Fruit fly (Drosophila melanogaster) whole organism, embryonic: ENCODE results near the gene Cat.

Source experiments
- Ada2b ChIP-seq: fragments of 200-800 bp; sonication (Bioruptor generic); IDR thresholded peaks from 2 replicates; pipeline ENCODE4 v1.3.6; 2022; ENCODE audit warnings: missing biosample characterization, missing genetic modification characterization
- CG10147 ChIP-seq: fragments of 200-800 bp; sonication (Bioruptor generic); optimal IDR thresholded peaks from 2 replicates; lab custom pipeline; 2019; ENCODE audit warnings: missing biosample characterization, mild to moderate bottlenecking, missing genetic modification characterization, moderate library complexity
- CG12155 ChIP-seq: fragments of 200-800 bp; sonication (Bioruptor generic); optimal IDR thresholded peaks from 3 replicates; lab custom pipeline; 2016; ENCODE audit warnings: missing biosample characterization, missing genetic modification characterization
- CG12769 ChIP-seq: fragments of 200-800 bp; sonication (Bioruptor generic); optimal IDR thresholded peaks from 2 replicates; lab custom pipeline; 2019; ENCODE audit warnings: missing biosample characterization, mild to moderate bottlenecking, missing genetic modification characterization, moderate library complexity
- CG15073 ChIP-seq: fragments of 200-800 bp; sonication (Bioruptor generic); optimal IDR thresholded peaks from 2 replicates; lab custom pipeline; 2016; ENCODE audit warnings: missing biosample characterization, missing genetic modification characterization
- CG15269 ChIP-seq: fragments of 200-800 bp; sonication (Bioruptor generic); optimal IDR thresholded peaks from 2 replicates; lab custom pipeline; 2018; ENCODE audit warnings: missing biosample characterization, mild to moderate bottlenecking, missing genetic modification characterization, moderate library complexity
- CG17568 ChIP-seq: fragments of 200-800 bp; sonication (Bioruptor generic); optimal IDR thresholded peaks from 2 replicates; lab custom pipeline; 2018; ENCODE audit warnings: missing biosample characterization, mild to moderate bottlenecking, missing genetic modification characterization, moderate library complexity
- CG18262 ChIP-seq: fragments of 200-800 bp; optimal IDR thresholded peaks from 3 replicates; lab custom pipeline; 2019; ENCODE audit warnings: missing biosample characterization, mild to moderate bottlenecking, missing genetic modification characterization, moderate library complexity
- CG2120 ChIP-seq: fragments of 200-800 bp; sonication (Bioruptor generic); optimal IDR thresholded peaks from 3 replicates; lab custom pipeline; 2016; ENCODE audit warnings: missing biosample characterization, missing genetic modification characterization
- CG2678 ChIP-seq: fragments of 200-800 bp; sonication (Bioruptor generic); optimal IDR thresholded peaks from 3 replicates; lab custom pipeline; 2019; ENCODE audit warnings: missing biosample characterization, mild to moderate bottlenecking, missing genetic modification characterization, moderate library complexity
- CG31388 ChIP-seq: fragments of 200-800 bp; sonication (Bioruptor generic); optimal IDR thresholded peaks from 2 replicates; lab custom pipeline; 2016; ENCODE audit warnings: missing biosample characterization, missing genetic modification characterization
- CG32767 ChIP-seq: fragments of 200-800 bp; sonication (Bioruptor generic); IDR thresholded peaks from 2 replicates; pipeline ENCODE4 v1.3.6; 2022; ENCODE audit warnings: missing biosample characterization, missing genetic modification characterization
- CG4404 ChIP-seq: fragments of 200-800 bp; sonication (Bioruptor generic); IDR thresholded peaks from 2 replicates; pipeline ENCODE4 v1.3.6; 2022; ENCODE audit warnings: missing biosample characterization, missing genetic modification characterization
- CG6689 ChIP-seq: fragments of 200-800 bp; sonication (Bioruptor generic); IDR thresholded peaks from 2 replicates; pipeline ENCODE4 v1.3.6; 2022; ENCODE audit warnings: missing biosample characterization, missing genetic modification characterization
- CG6791 ChIP-seq: fragments of 200-800 bp; sonication (Bioruptor generic); IDR thresholded peaks from 3 replicates; pipeline ENCODE4 v1.3.6; 2022; ENCODE audit warnings: missing biosample characterization, missing genetic modification characterization; ENCODE audit not compliant: partially characterized antibody
- Dip3 ChIP-seq: fragments of 200-800 bp; sonication (Bioruptor generic); optimal IDR thresholded peaks from 3 replicates; lab custom pipeline; 2016; ENCODE audit warnings: missing biosample characterization, missing genetic modification characterization
- Elba2 ChIP-seq: fragments of 200-800 bp; sonication (Bioruptor generic); optimal IDR thresholded peaks from 3 replicates; lab custom pipeline; 2016; ENCODE audit warnings: missing biosample characterization, missing genetic modification characterization
- HHEX ChIP-seq: fragments of 200-800 bp; sonication (Bioruptor generic); optimal IDR thresholded peaks from 3 replicates; lab custom pipeline; 2017; ENCODE audit warnings: missing biosample characterization, mild to moderate bottlenecking, missing genetic modification characterization, missing genetic modification reagents
- Lhr ChIP-seq: fragments of 200-800 bp; sonication (Bioruptor generic); optimal IDR thresholded peaks from 3 replicates; lab custom pipeline; 2017; ENCODE audit warnings: mild to moderate bottlenecking, missing biosample characterization, missing genetic modification reagents, missing genetic modification characterization
- MBD-R2 ChIP-seq: fragments of 200-800 bp; sonication (Bioruptor generic); IDR thresholded peaks from 2 replicates; pipeline ENCODE4 v1.3.6; 2022; ENCODE audit warnings: missing biosample characterization, missing genetic modification characterization
- Mes4 ChIP-seq: fragments of 200-800 bp; sonication (Bioruptor generic); optimal IDR thresholded peaks from 2 replicates; lab custom pipeline; 2016; ENCODE audit warnings: missing biosample characterization, missing genetic modification characterization
- Myb ChIP-seq: fragments of 200-800 bp; sonication (Bioruptor generic); optimal IDR thresholded peaks from 2 replicates; lab custom pipeline; 2016; ENCODE audit warnings: missing biosample characterization, missing genetic modification characterization
- PHDP ChIP-seq: fragments of 200-800 bp; sonication (Bioruptor generic); optimal IDR thresholded peaks from 3 replicates; lab custom pipeline; 2018; ENCODE audit warnings: missing biosample characterization, mild to moderate bottlenecking, missing genetic modification characterization, moderate library complexity
- Rx ChIP-seq: fragments of 200-800 bp; sonication (Bioruptor generic); IDR thresholded peaks from 2 replicates; pipeline ENCODE4 v1.3.6; 2022; ENCODE audit warnings: missing biosample characterization, missing genetic modification characterization
- Sox100B ChIP-seq: fragments of 200-800 bp; sonication (Bioruptor generic); optimal IDR thresholded peaks from 3 replicates; lab custom pipeline; 2018; ENCODE audit warnings: missing biosample characterization, mild to moderate bottlenecking, missing genetic modification characterization
- TFAM ChIP-seq: fragments of 200-800 bp; sonication (Bioruptor generic); optimal IDR thresholded peaks from 2 replicates; lab custom pipeline; 2017; ENCODE audit warnings: missing biosample characterization, missing genetic modification characterization, inconsistent platforms
- al ChIP-seq: fragments of 200-800 bp; sonication (Bioruptor generic); IDR thresholded peaks from 2 replicates; pipeline ENCODE4 v1.3.6; 2022; ENCODE audit warnings: missing biosample characterization, missing genetic modification characterization
- dmrt11E ChIP-seq: fragments of 200-800 bp; sonication (Bioruptor generic); optimal IDR thresholded peaks from 3 replicates; lab custom pipeline; 2018; ENCODE audit warnings: missing biosample characterization, mild to moderate bottlenecking, missing genetic modification characterization, moderate library complexity
- esg ChIP-seq: fragments of 200-800 bp; sonication (Bioruptor generic); conservative IDR thresholded peaks from 2 replicates; pipeline ENCODE4 v1.3.6; 2022; ENCODE audit warnings: missing biosample characterization, missing genetic modification characterization
- gem ChIP-seq: fragments of 200-800 bp; sonication (Bioruptor generic); optimal IDR thresholded peaks from 2 replicates; lab custom pipeline; 2019; ENCODE audit warnings: missing biosample characterization, mild to moderate bottlenecking, missing genetic modification characterization, moderate library complexity
- gro ChIP-seq: fragments of 200-800 bp; sonication (Bioruptor generic); optimal IDR thresholded peaks from 2 replicates; lab custom pipeline; 2016; ENCODE audit warnings: missing biosample characterization, missing genetic modification characterization
- gsb ChIP-seq: fragments of 200-800 bp; sonication (Bioruptor generic); IDR thresholded peaks from 2 replicates; pipeline ENCODE4 v1.3.6; 2022; ENCODE audit warnings: missing biosample characterization, missing genetic modification characterization
- gt ChIP-seq: fragments of 200-800 bp; sonication (Bioruptor generic); IDR thresholded peaks from 2 replicates; pipeline ENCODE4 v1.3.6; 2022; ENCODE audit warnings: missing biosample characterization, missing genetic modification characterization
- h ChIP-seq: fragments of >200 bp; optimal IDR thresholded peaks from 2 replicates; lab custom pipeline; 2017
- hth ChIP-seq: fragments of >200 bp; optimal IDR thresholded peaks from 2 replicates; lab custom pipeline; 2017; ENCODE audit warnings: inconsistent platforms
- lbe ChIP-seq: fragments of 200-800 bp; sonication (Bioruptor generic); optimal IDR thresholded peaks from 2 replicates; lab custom pipeline; 2016; ENCODE audit warnings: missing biosample characterization, mild to moderate bottlenecking, missing genetic modification characterization
- nmo ChIP-seq: fragments of 200-800 bp; sonication (Bioruptor generic); optimal IDR thresholded peaks from 2 replicates; lab custom pipeline; 2018; ENCODE audit warnings: missing biosample characterization, mild to moderate bottlenecking, missing genetic modification characterization, moderate library complexity
- pan ChIP-seq, 4 experiments: fragments of >200 bp in 3 of 4; fragments of 200-800 bp in 1 of 4; sonication (Bioruptor generic) in 1 of 4; optimal IDR thresholded peaks in 3 of 4; IDR thresholded peaks in 1 of 4; 2 replicates each; pipeline versions ENCODE4 v1.3.6 to Lab custom; 2017 to 2022; ENCODE audit warnings: missing biosample characterization in 2 of 4, missing genetic modification characterization in 2 of 4, mixed read lengths in 1 of 4
- pb ChIP-seq: fragments of 200-800 bp; sonication (Bioruptor generic); optimal IDR thresholded peaks from 3 replicates; lab custom pipeline; 2016; ENCODE audit warnings: missing biosample characterization, missing genetic modification characterization
- peb ChIP-seq: fragments of 200-800 bp; sonication (Bioruptor generic); IDR thresholded peaks from 2 replicates; pipeline ENCODE4 v1.3.6; 2022; ENCODE audit warnings: missing biosample characterization, missing genetic modification characterization
- pita ChIP-seq: fragments of 200-800 bp; sonication (Bioruptor generic); optimal IDR thresholded peaks from 2 replicates; lab custom pipeline; 2017; ENCODE audit warnings: missing biosample characterization, mild to moderate bottlenecking, missing genetic modification characterization
- ro ChIP-seq: fragments of 200-800 bp; sonication (Bioruptor generic); IDR thresholded peaks from 2 replicates; pipeline ENCODE4 v1.3.6; 2022; ENCODE audit warnings: missing biosample characterization, missing genetic modification characterization
- sd ChIP-seq: fragments of 200-800 bp; sonication (Bioruptor generic); optimal IDR thresholded peaks from 3 replicates; lab custom pipeline; 2018; ENCODE audit warnings: missing biosample characterization, mild to moderate bottlenecking, missing genetic modification characterization, moderate library complexity
- sisA ChIP-seq: fragments of 200-800 bp; sonication (Bioruptor generic); IDR thresholded peaks from 2 replicates; pipeline ENCODE4 v1.3.6; 2022; ENCODE audit warnings: missing biosample characterization, missing genetic modification characterization
- slou ChIP-seq: fragments of 200-800 bp; sonication (Bioruptor generic); optimal IDR thresholded peaks from 3 replicates; lab custom pipeline; 2016; ENCODE audit warnings: missing biosample characterization, missing genetic modification characterization
- stc ChIP-seq: fragments of 200-800 bp; sonication (Bioruptor generic); IDR thresholded peaks from 2 replicates; pipeline ENCODE4 v1.3.6; 2022; ENCODE audit warnings: missing biosample characterization, missing genetic modification characterization
- twi ChIP-seq: fragments of 200-800 bp; optimal IDR thresholded peaks from 2 replicates; lab custom pipeline; 2019; ENCODE audit warnings: missing biosample characterization, mild to moderate bottlenecking, missing genetic modification characterization, moderate library complexity
- z ChIP-seq: fragments of 200-800 bp; sonication (Bioruptor generic); IDR thresholded peaks from 3 replicates; pipeline ENCODE4 v1.3.6; 2022; ENCODE audit warnings: missing biosample characterization, missing genetic modification characterization

Cat gene

DNA sequence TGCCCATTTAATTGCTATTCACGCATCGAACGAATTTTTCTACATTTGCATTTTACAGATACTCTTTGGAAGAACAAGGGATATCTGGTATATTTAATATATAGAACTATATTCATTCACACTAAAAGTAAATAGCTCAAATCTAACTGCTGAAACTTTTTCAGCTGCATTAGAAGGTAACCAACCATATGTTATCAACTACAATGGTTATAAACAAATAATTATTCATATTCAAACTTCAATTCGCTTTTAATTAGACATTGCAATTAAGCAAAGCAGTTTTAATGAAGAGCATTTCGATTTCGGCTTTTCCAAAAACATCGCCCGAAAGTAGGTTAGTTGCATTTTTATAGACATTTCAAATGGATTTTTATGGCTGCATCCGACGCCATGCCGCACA, 26.0 kb upstream of the Cat start (continued):
- no peak for TF ChIP-seq CG18262 (tag; lab: Kevin White, UChicago)
- TF ChIP-seq CG12769 (tag; lab: Kevin White, UChicago): no peak
- 0 out of 2 replicates have a peak, but pooled peaks have one; percentile 16 for TF ChIP-seq stc (GFP tag; lab: Robert Waterston, UW)
- TF ChIP-seq CG31388 (GFP tag; lab: Kevin White, UChicago): no peak
- peak; percentile 12 for TF ChIP-seq CG2678 (tag; lab: Kevin White, UChicago)
- TF ChIP-seq CG15073 (GFP tag; lab: Kevin White, UChicago): no peak
- no peak for TF ChIP-seq CG10147 (GFP tag; lab: Kevin White, UChicago)
- TF ChIP-seq Ada2b: no peak
- TF ChIP-seq twi (tag; lab: Kevin White, UChicago): no peak

DNA sequence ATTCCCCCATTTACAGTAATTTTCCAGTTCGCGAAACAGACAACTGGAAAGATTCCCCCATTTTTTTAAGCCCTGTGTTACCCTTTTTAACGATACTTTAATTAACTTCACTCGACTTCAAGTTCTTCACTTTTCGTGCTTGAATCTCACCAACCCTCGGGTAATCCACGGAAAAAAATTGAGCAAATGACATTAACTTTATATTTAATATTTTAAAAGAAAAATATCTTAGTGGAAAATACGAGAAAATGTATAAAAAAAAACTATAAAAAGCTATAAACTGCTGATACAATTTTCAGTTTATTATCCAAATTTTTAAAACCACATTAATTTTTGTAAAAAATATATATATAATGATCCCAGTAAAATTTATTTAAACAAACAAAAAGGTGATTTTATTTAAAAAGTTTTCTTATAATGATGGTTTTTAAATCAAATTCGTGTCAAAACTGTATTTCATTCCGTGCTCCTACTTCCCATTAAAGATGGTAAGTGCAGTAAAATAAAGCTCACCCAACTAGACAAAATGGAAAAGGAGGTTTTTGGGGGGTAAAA, 22.8 kb upstream of the Cat start:
- no peak for TF ChIP-seq esg (GFP tag; lab: Robert Waterston, UW)
- TF ChIP-seq gro (GFP tag; lab: Kevin White, UChicago): no peak
- no peak for TF ChIP-seq CG2120
- TF ChIP-seq sisA (GFP tag; lab: Robert Waterston, UW): no peak
- no peak for TF ChIP-seq lbe (GFP tag; lab: Kevin White, UChicago)
- TF ChIP-seq Sox100B (GFP tag; lab: Kevin White, UChicago): no peak
- no peak for TF ChIP-seq ro (GFP tag; lab: Robert Waterston, UW)
- no peak for TF ChIP-seq nmo (GFP tag; lab: Kevin White, UChicago)
- no peak for TF ChIP-seq Elba2 (GFP tag; lab: Kevin White, UChicago)
- TF ChIP-seq HHEX (GFP tag; lab: Kevin White, UChicago): no peak
- TF ChIP-seq pb: no peak
- no peak for TF ChIP-seq h (lab: Kevin White, UChicago)
- no peak for TF ChIP-seq pita
- no peak for TF ChIP-seq Mes4 (GFP tag; lab: Kevin White, UChicago)
- no peak for TF ChIP-seq CG6791
- no peak for TF ChIP-seq peb (GFP tag; lab: Robert Waterston, UW)
- TF ChIP-seq gem (tag; lab: Kevin White, UChicago): no peak

dm6 chr3L:18800100-18800841, 22.1 kb upstream of the Cat start:
- TF ChIP-seq z (GFP tag; lab: Robert Waterston, UW) (no peak; the same call in 2 of the 3 replicates), Myb (GFP tag; lab: Kevin White, UChicago) (no peak), CG10147 (GFP tag; lab: Kevin White, UChicago) (no peak), MBD-R2 (GFP tag; lab: Robert Waterston, UW) (no peak), gt (GFP tag; lab: Robert Waterston, UW) (no peak), CG15269 (tag; lab: Kevin White, UChicago) (no peak), CG12155 (no peak), Lhr (GFP tag; lab: Kevin White, UChicago) (no peak), Rx (GFP tag; lab: Robert Waterston, UW) (no peak), dmrt11E (tag; lab: Kevin White, UChicago) (no peak), TFAM (GFP tag; lab: Kevin White, UChicago) (no peak), slou (GFP tag; lab: Kevin White, UChicago) (no peak), CG32767 (GFP tag; lab: Robert Waterston, UW) (peak; percentile 75), pan (optimal IDR thresholded peaks at IDR 0.05; lab: Kevin White, UChicago) (no peak), pan (GFP tag; optimal IDR thresholded peaks at IDR 0.05 in 1 of 2, IDR thresholded peaks at IDR 0.05 in 1 of 2) (no peak), CG6689 (GFP tag; lab: Robert Waterston, UW) (no peak), al (no peak), gsb (GFP tag; lab: Robert Waterston, UW) (no peak), sd (tag; lab: Kevin White, UChicago) (peak; percentile 69), CG17568 (GFP tag; lab: Kevin White, UChicago) (no peak), Dip3 (GFP tag; lab: Kevin White, UChicago) (no peak), hth (lab: Kevin White, UChicago) (no peak), CG4404 (GFP tag; lab: Robert Waterston, UW) (no peak), PHDP (tag; lab: Kevin White, UChicago) (no peak)
